Fruit fly (Drosophila melanogaster) whole organism, adult: ENCODE results near the gene mtrm.

Experiments
- CG11617 ChIP-seq: fragments of 200-800 bp; sonication (Bioruptor generic); optimal IDR thresholded peaks from 2 replicates; lab custom pipeline; 2017; ENCODE audit warnings: mild to moderate bottlenecking, missing biosample characterization, missing genetic modification reagents, missing genetic modification characterization
- CG12768 ChIP-seq: fragments of 200-800 bp; sonication (Bioruptor generic); optimal IDR thresholded peaks from 2 replicates; lab custom pipeline; 2017; ENCODE audit warnings: missing biosample characterization, missing genetic modification characterization, mild to moderate bottlenecking, moderate library complexity, missing genetic modification reagents
- CG14711 ChIP-seq: fragments of 200-800 bp; sonication (Bioruptor generic); optimal IDR thresholded peaks from 2 replicates; lab custom pipeline; 2018; ENCODE audit warnings: missing biosample characterization, mild to moderate bottlenecking, missing genetic modification characterization, moderate library complexity
- CG1620 ChIP-seq: fragments of 200-800 bp; sonication (Bioruptor generic); optimal IDR thresholded peaks from 2 replicates; lab custom pipeline; 2016; ENCODE audit warnings: missing biosample characterization, missing genetic modification characterization
- CG33017 ChIP-seq: fragments of 200-800 bp; sonication (Bioruptor generic); optimal IDR thresholded peaks from 2 replicates; lab custom pipeline; 2018; ENCODE audit warnings: missing biosample characterization, mild to moderate bottlenecking, missing genetic modification characterization, moderate library complexity
- CG5204 ChIP-seq: fragments of 200-800 bp; sonication (Bioruptor generic); optimal IDR thresholded peaks from 2 replicates; lab custom pipeline; 2016; ENCODE audit warnings: missing biosample characterization, missing genetic modification characterization
- CG7045 ChIP-seq: fragments of 200-800 bp; sonication (Bioruptor generic); optimal IDR thresholded peaks from 2 replicates; lab custom pipeline; 2017; ENCODE audit warnings: missing biosample characterization, mild to moderate bottlenecking, missing genetic modification characterization
- CG7101 ChIP-seq: fragments of 200-800 bp; sonication (Bioruptor generic); optimal IDR thresholded peaks from 2 replicates; lab custom pipeline; 2018; ENCODE audit warnings: missing biosample characterization, mild to moderate bottlenecking, missing genetic modification characterization, moderate library complexity
- Clk ChIP-seq: fragments of 200-800 bp; sonication (Bioruptor generic); optimal IDR thresholded peaks from 2 replicates; lab custom pipeline; 2017; ENCODE audit warnings: missing biosample characterization, missing genetic modification characterization
- Crg-1 ChIP-seq: fragments of 200-800 bp; sonication (Bioruptor generic); optimal IDR thresholded peaks from 2 replicates; lab custom pipeline; 2016; ENCODE audit warnings: missing biosample characterization, missing genetic modification characterization
- Hr96 ChIP-seq: fragments of 200-800 bp; sonication (Bioruptor generic); optimal IDR thresholded peaks from 2 replicates; lab custom pipeline; 2016; ENCODE audit warnings: missing biosample characterization, missing genetic modification characterization
- Mnt ChIP-seq: fragments of 200-800 bp; sonication (Bioruptor generic); optimal IDR thresholded peaks from 2 replicates; lab custom pipeline; 2016; ENCODE audit warnings: missing biosample characterization, mild to moderate bottlenecking, missing genetic modification characterization
- bab1 ChIP-seq: fragments of 200-800 bp; sonication (Bioruptor generic); optimal IDR thresholded peaks from 3 replicates; lab custom pipeline; 2019; ENCODE audit warnings: missing biosample characterization, mild to moderate bottlenecking, missing genetic modification characterization, moderate library complexity
- cic ChIP-seq: fragments of 200-800 bp; sonication (Bioruptor generic); optimal IDR thresholded peaks from 2 replicates; lab custom pipeline; 2017; ENCODE audit warnings: missing biosample characterization, mild to moderate bottlenecking, missing genetic modification characterization, moderate library complexity
- cnc ChIP-seq, 2 experiments: fragments of >200 bp; optimal IDR thresholded peaks; 2 replicates each; lab custom pipeline; 2017
- kay ChIP-seq: fragments of 200-800 bp; sonication (Bioruptor generic); peaks from one replicate; lab custom pipeline; 2016; ENCODE audit warnings: missing biosample characterization, missing genetic modification characterization, borderline replicate concordance
- ovo ChIP-seq: fragments of 200-800 bp; sonication (Bioruptor generic); optimal IDR thresholded peaks from 2 replicates; lab custom pipeline; 2016; ENCODE audit warnings: missing biosample characterization, missing genetic modification characterization
- pad ChIP-seq: fragments of 200-800 bp; sonication (Bioruptor generic); optimal IDR thresholded peaks from 3 replicates; lab custom pipeline; 2017; ENCODE audit warnings: missing biosample characterization, missing genetic modification characterization, mild to moderate bottlenecking, moderate library complexity, missing genetic modification reagents
- tj ChIP-seq: fragments of 200-800 bp; sonication (Bioruptor generic); optimal IDR thresholded peaks from 3 replicates; lab custom pipeline; 2017; ENCODE audit warnings: missing biosample characterization, mild to moderate bottlenecking, missing genetic modification characterization, moderate library complexity
- toe ChIP-seq: fragments of 200-800 bp; sonication (Bioruptor generic); optimal IDR thresholded peaks from 2 replicates; lab custom pipeline; 2016; ENCODE audit warnings: missing biosample characterization, missing genetic modification characterization

The mtrm gene

dm6 chr3L:8394132-8394531 lies 18.7 kb upstream of the mtrm start:
- TF ChIP-seq Crg-1: no peak
- no peak for TF ChIP-seq cic (GFP tag; lab: Kevin White, UChicago)
- no peak for TF ChIP-seq CG33017 (tag; lab: Kevin White, UChicago)
- no peak for TF ChIP-seq cnc (optimal IDR thresholded peaks at IDR 0.05; lab: Kevin White, UChicago)
- no peak for TF ChIP-seq pad (GFP tag; lab: Kevin White, UChicago)
- no peak for TF ChIP-seq tj (GFP tag; lab: Kevin White, UChicago)
- no peak for TF ChIP-seq CG11617 (GFP tag; lab: Kevin White, UChicago)
- no peak for TF ChIP-seq CG12768 (GFP tag; lab: Kevin White, UChicago)
- TF ChIP-seq bab1: no peak
- TF ChIP-seq Hr96 (GFP tag; lab: Kevin White, UChicago): no peak

- TF ChIP-seq Hr96 (GFP tag; lab: Kevin White, UChicago): no peak
- TF ChIP-seq tj (GFP tag; lab: Kevin White, UChicago): no peak
- no peak for TF ChIP-seq Clk (GFP tag; lab: Kevin White, UChicago)
- no peak for TF ChIP-seq CG7045 (GFP tag; lab: Kevin White, UChicago)
- no peak for TF ChIP-seq CG5204
- no peak for TF ChIP-seq Mnt
- no peak for TF ChIP-seq ovo (GFP tag; lab: Kevin White, UChicago)
- no peak for TF ChIP-seq CG11617 (GFP tag; lab: Kevin White, UChicago)
- TF ChIP-seq toe (GFP tag; lab: Kevin White, UChicago): no peak
- no peak for TF ChIP-seq CG1620
- TF ChIP-seq cnc (optimal IDR thresholded peaks at IDR 0.05; lab: Kevin White, UChicago): no peak
- TF ChIP-seq Crg-1: no peak
- TF ChIP-seq CG7101 (tag; lab: Kevin White, UChicago): no peak
- TF ChIP-seq CG33017 (tag; lab: Kevin White, UChicago): no peak
- TF ChIP-seq CG12768 (GFP tag; lab: Kevin White, UChicago): no peak
- no peak for TF ChIP-seq pad (GFP tag; lab: Kevin White, UChicago)
- no peak for TF ChIP-seq cic (GFP tag; lab: Kevin White, UChicago)
These were observed 17.9 kb upstream of the mtrm start for dm6 chr3L:8394944-8395343.

- no peak for TF ChIP-seq CG33017 (tag; lab: Kevin White, UChicago)
- no peak for TF ChIP-seq toe (GFP tag; lab: Kevin White, UChicago)
- TF ChIP-seq bab1: no peak
- TF ChIP-seq CG12768 (GFP tag; lab: Kevin White, UChicago): no peak
- peak; percentile 2 for TF ChIP-seq cic (GFP tag; lab: Kevin White, UChicago)
- no peak for TF ChIP-seq Mnt
- TF ChIP-seq Hr96 (GFP tag; lab: Kevin White, UChicago): peak; percentile 8
- TF ChIP-seq Crg-1: no peak
These were observed 17.1 kb upstream of the mtrm start, which contains the start of gene CG7120 for dm6 chr3L:8395630-8396168. CG7120 (plus strand) TSS chr3L:8396000.

- TF ChIP-seq tj (GFP tag; lab: Kevin White, UChicago) (peak; percentile 95), pad (GFP tag; lab: Kevin White, UChicago) (no peak)
These were observed 16.6 kb upstream of the mtrm start for dm6 chr3L:8396187-8396586.

dm6 chr3L:8398763-8399445 lies 13.9 kb upstream of the mtrm start:
- TF ChIP-seq bab1: peak; percentile 96
- peak; percentile 48 for TF ChIP-seq CG1620
- peak; percentile 87 for TF ChIP-seq CG7101 (tag; lab: Kevin White, UChicago)
- no peak for TF ChIP-seq Clk (GFP tag; lab: Kevin White, UChicago)
- no peak for TF ChIP-seq toe (GFP tag; lab: Kevin White, UChicago)
- no peak for TF ChIP-seq Hr96 (GFP tag; lab: Kevin White, UChicago)
- peak; percentile 86 for TF ChIP-seq CG14711 (tag; lab: Kevin White, UChicago)
- no peak for TF ChIP-seq Mnt
- TF ChIP-seq CG11617 (GFP tag; lab: Kevin White, UChicago): peak; percentile 68
- TF ChIP-seq CG33017 (tag; lab: Kevin White, UChicago): peak; percentile 85
- TF ChIP-seq tj (GFP tag; lab: Kevin White, UChicago): peak; percentile 95
- peak; percentile 13 for TF ChIP-seq CG7045 (GFP tag; lab: Kevin White, UChicago)
- TF ChIP-seq cic (GFP tag; lab: Kevin White, UChicago): peak; percentile 36
- peak; percentile 71 for TF ChIP-seq pad (GFP tag; lab: Kevin White, UChicago)
- TF ChIP-seq CG5204: peak; percentile 48
- TF ChIP-seq Crg-1: peak; percentile 60
- peak; percentile 74 for TF ChIP-seq CG12768 (GFP tag; lab: Kevin White, UChicago)
- TF ChIP-seq kay (GFP tag; lab: Kevin White, UChicago): peak; percentile 21
- TF ChIP-seq ovo (GFP tag; lab: Kevin White, UChicago): no peak
- TF ChIP-seq cnc (optimal IDR thresholded peaks at IDR 0.05; lab: Kevin White, UChicago): no peak

dm6 chr3L:8405123-8405522 lies 7.7 kb upstream of the mtrm start, which contains the start of the genes Tpt, mkg-p and CG13667:
Tpt (minus strand) TSS chr3L:8405277.
mkg-p (minus strand) TSS chr3L:8405277.
CG13667 (plus strand) TSS chr3L:8405454.
- TF ChIP-seq Mnt (peak; percentile 43), CG33017 (tag; lab: Kevin White, UChicago) (no peak), cic (GFP tag; lab: Kevin White, UChicago) (peak; percentile 55), bab1 (peak; percentile 52)
